Worm (Caenorhabditis elegans): ENCODE data around the gene best-24.
A peak's percentile ranks its signal among the peaks of the same experiment; 100 is the strongest.

The best-24 gene

DNA sequence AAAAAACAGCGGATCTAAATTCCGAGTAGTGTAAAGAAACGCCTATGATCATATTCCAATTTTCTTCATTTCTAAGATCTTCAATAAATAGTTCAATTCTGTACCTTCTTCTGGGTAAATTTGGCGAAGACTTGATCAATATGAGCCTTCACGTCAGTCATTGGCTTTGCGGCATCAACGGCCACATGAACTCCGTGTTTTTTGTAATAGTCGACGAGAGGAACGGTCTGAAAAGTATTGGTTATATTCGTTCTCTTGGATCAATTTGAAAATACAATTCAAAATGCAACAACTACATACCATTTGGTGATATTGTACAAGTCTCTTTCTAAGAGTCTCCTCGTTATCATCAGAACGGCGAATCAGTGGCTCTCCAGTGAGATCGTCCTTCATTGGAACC lies 49.6 kb downstream of the best-24 start:
- TF ChIP-seq mes-4 (tag; optimal IDR thresholded peaks at IDR 0.05) (no peak), K12H6.12 (tag; optimal IDR thresholded peaks at IDR 0.05) (no peak), ceh-58 (GFP tag; IDR thresholded peaks at IDR 0.05) (no peak), nfya-2 (GFP tag; IDR thresholded peaks at IDR 0.05) (no peak), dox-1 (GFP tag; IDR thresholded peaks at IDR 0.05) (no peak), xnd-1 (tag; optimal IDR thresholded peaks at IDR 0.05) (no peak), mcd-1 (GFP tag; IDR thresholded peaks at IDR 0.05) (no peak), B0019.2 (GFP tag; conservative IDR thresholded peaks at IDR 0.05) (no peak), unc-130 (GFP tag; optimal IDR thresholded peaks at IDR 0.05) (no peak), egl-44 (GFP tag; IDR thresholded peaks at IDR 0.05) (no peak), hmg-20 (GFP tag; IDR thresholded peaks at IDR 0.05) (no peak), lin-54 (GFP tag; optimal IDR thresholded peaks at IDR 0.05) (no peak), hrde-1 (tag; optimal IDR thresholded peaks at IDR 0.05; ENCODE audit: borderline replicate concordance) (no peak), madf-8 (GFP tag; conservative IDR thresholded peaks at IDR 0.05) (no peak), ZK185.1 (tag; optimal IDR thresholded peaks at IDR 0.05; ENCODE audit: poor library complexity, severe bottlenecking) (no peak), K11D2.4 (GFP tag; IDR thresholded peaks at IDR 0.05) (no peak), egrh-3 (GFP tag; IDR thresholded peaks at IDR 0.05) (no peak), madf-3 (GFP tag; IDR thresholded peaks at IDR 0.05) (no peak), hlh-12 (tag; optimal IDR thresholded peaks at IDR 0.05) (no peak)

DNA sequence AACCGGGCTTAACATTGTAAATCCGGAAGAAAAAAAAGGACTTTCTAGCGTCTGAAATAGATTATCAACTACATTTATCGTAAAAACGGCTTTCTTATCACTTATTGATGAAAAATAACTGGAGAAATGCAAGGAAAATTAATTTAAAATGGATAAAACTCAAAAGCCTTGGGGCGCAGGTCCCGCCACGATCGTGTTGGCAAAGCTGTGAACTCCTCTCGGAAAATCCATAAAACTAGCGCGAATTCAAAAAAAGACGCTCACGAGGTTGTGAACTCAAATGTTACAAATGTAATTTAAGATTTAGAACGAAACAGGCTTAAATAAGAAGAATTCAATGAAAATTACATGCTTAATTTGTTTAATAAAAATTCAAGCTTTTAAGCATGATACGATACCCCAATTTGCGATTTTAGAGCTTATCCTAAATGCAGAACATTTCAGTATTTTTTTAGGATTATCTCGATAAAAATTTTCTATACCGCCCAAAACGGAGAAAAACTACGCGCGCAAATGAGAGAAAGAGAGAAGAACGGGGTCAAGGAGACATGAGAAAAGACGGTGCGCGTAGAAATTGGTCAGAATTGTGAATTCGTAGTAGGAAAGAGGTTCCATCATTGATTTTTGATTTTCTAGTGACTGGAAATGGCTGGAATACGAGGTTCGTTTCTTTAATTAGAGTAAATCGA lies 51.4 kb downstream of the best-24 start, which contains the start of gene C29E4.15:
C29E4.15 (plus strand) TSS at position 547 of the 689 bp plus-strand sequence.
- TF ChIP-seq gei-17 (GFP tag; optimal IDR thresholded peaks at IDR 0.05), result no peak
- no peak for TF ChIP-seq pbrm-1 (GFP tag; IDR thresholded peaks at IDR 0.05)
- TF ChIP-seq tbp1 (GFP tag; optimal IDR thresholded peaks at IDR 0.05), result no peak
- no peak for TF ChIP-seq ceh-100 (GFP tag; IDR thresholded peaks at IDR 0.05)
- TF ChIP-seq let-607 (tag; optimal IDR thresholded peaks at IDR 0.05), result no peak
- TF ChIP-seq lin-35 (GFP tag; optimal IDR thresholded peaks at IDR 0.05), result peak in 1 of 3 experiments; percentile 88
- no peak for TF ChIP-seq nhr-80 (tag; optimal IDR thresholded peaks at IDR 0.05)
- TF ChIP-seq egl-44 (GFP tag; IDR thresholded peaks at IDR 0.05), result no peak
- no peak for TF ChIP-seq ama-1 (optimal IDR thresholded peaks at IDR 0.05)
- TF ChIP-seq ama-1 (GFP tag; optimal IDR thresholded peaks at IDR 0.05), result no peak
- 0 out of 2 replicates have a peak, but pooled peaks have one; percentile 9 for TF ChIP-seq dox-1 (GFP tag; IDR thresholded peaks at IDR 0.05)
- TF ChIP-seq xnd-1 (tag; optimal IDR thresholded peaks at IDR 0.05), result no peak
- TF ChIP-seq dpl-1 (GFP tag; optimal IDR thresholded peaks at IDR 0.05), result peak; percentile 65
- peak; percentile 38 for TF ChIP-seq snpc-3.4 (tag; optimal IDR thresholded peaks at IDR 0.05)
- no peak for TF ChIP-seq unc-62 (GFP tag; optimal IDR thresholded peaks at IDR 0.05)
- TF ChIP-seq nhr-27 (tag; optimal IDR thresholded peaks at IDR 0.05), result no peak
- TF ChIP-seq K11D2.4 (GFP tag; IDR thresholded peaks at IDR 0.05), result no peak
- TF ChIP-seq zfh-2 (GFP tag; conservative IDR thresholded peaks at IDR 0.05), result no peak
- peak; percentile 66 for TF ChIP-seq lin-54 (GFP tag; optimal IDR thresholded peaks at IDR 0.05)
- no peak for TF ChIP-seq ceh-58 (GFP tag; IDR thresholded peaks at IDR 0.05)
- TF ChIP-seq lin-40 (tag; optimal IDR thresholded peaks at IDR 0.05), result no peak
- no peak for TF ChIP-seq hsf-1 (GFP tag; IDR thresholded peaks at IDR 0.05)
- no peak for TF ChIP-seq F23B12.7 (tag; optimal IDR thresholded peaks at IDR 0.05; ENCODE audit: insufficient read depth)
- no peak for TF ChIP-seq mxl-1 (tag; optimal IDR thresholded peaks at IDR 0.05)
- TF ChIP-seq unc-130 (GFP tag; optimal IDR thresholded peaks at IDR 0.05), result no peak
- TF ChIP-seq D2030.7 (GFP tag; IDR thresholded peaks at IDR 0.05), result no peak
- no peak for TF ChIP-seq hmg-1.2 (GFP tag; IDR thresholded peaks at IDR 0.05)
- TF ChIP-seq F33H1.4 (GFP tag; IDR thresholded peaks at IDR 0.05), result peak; percentile 63
- TF ChIP-seq somi-1 (GFP tag; optimal IDR thresholded peaks at IDR 0.05), result no peak
- no peak for TF ChIP-seq hlh-12 (tag; optimal IDR thresholded peaks at IDR 0.05)
- no peak for TF ChIP-seq lsl-1 (GFP tag; optimal IDR thresholded peaks at IDR 0.05)
- no peak for TF ChIP-seq F37B4.10 (GFP tag; IDR thresholded peaks at IDR 0.05)
- no peak for TF ChIP-seq T26A5.8 (tag; optimal IDR thresholded peaks at IDR 0.05)
- TF ChIP-seq ztf-18 (tag; optimal IDR thresholded peaks at IDR 0.05), result no peak
- no peak for TF ChIP-seq snpc-1.1 (tag; optimal IDR thresholded peaks at IDR 0.05; ENCODE audit: insufficient read depth)

Data from whole organism, young adult.